Worm (Caenorhabditis elegans): ENCODE results near the gene sri-21.

- TF ChIP-seq nhr-12 (tag; optimal IDR thresholded peaks at IDR 0.05) (no peak), ceh-16 (tag; optimal IDR thresholded peaks at IDR 0.05) (no peak), egl-27 (tag; optimal IDR thresholded peaks at IDR 0.05) (no peak), lin-13 (GFP tag; optimal IDR thresholded peaks at IDR 0.05) (no peak)
Measured at ce11 chrV:3538307-3538706, 11.3 kb upstream of the sri-21 start, which contains the start of gene nhr-93.
